Worm (Caenorhabditis elegans): ENCODE measurements around the gene C25H3.11.
A peak's percentile ranks its signal among the peaks of the same experiment; 100 is the strongest.

C25H3.11 gene

ce11 chrII:5694798-5695197 lies 6.0 kb upstream of the C25H3.11 start, which contains the start of gene C25H3.14:
Gene C25H3.14, plus strand, starts transcription at chrII:5695098.
- TF ChIP-seq ceh-39 (tag; optimal IDR thresholded peaks at IDR 0.05) = no peak

- TF ChIP-seq ceh-83 (GFP tag; optimal IDR thresholded peaks at IDR 0.05) (no peak), pha-4 (tag; optimal IDR thresholded peaks at IDR 0.05) (no peak), tbx-8 (GFP tag; optimal IDR thresholded peaks at IDR 0.05) (no peak), sptf-1 (tag; optimal IDR thresholded peaks at IDR 0.05) (no peak), ceh-43 (GFP tag; optimal IDR thresholded peaks at IDR 0.05) (no peak), sem-2 (GFP tag; optimal IDR thresholded peaks at IDR 0.05) (no peak), ces-1 (GFP tag; optimal IDR thresholded peaks at IDR 0.05) (no peak)
Observed at ce11 chrII:5693893-5694292, 5.1 kb upstream of the C25H3.11 start, which contains the start of gene C25H3.3. Gene C25H3.3, plus strand, starts transcription at chrII:5694193.

DNA sequence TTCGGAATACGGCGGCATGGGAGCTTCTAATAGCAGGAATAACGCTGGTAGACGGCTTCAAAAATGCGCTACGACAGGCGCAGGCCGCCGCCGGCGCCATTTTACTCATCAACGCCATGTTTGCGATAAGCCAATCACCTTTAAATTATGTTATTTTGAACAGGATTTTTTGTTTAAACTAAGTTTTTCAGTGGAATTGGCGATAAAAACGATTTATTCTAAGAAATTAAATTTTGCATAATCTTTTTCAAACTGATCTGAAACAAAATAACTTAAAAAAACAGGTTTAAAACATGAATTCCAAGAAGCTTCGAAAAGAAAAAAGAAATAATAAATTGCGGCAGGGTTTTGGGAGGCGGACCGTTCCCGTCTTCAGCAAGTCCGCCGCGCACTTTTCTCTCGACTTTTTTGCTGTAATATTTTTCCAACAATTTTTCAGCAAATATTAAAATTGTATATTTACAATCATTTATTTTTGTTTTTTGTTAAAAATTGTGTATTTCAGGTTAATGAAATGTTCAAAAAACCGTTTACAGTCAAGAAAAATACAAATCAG lies 2.5 kb upstream of the C25H3.11 start, which contains the start of the genes ndub-5 and eif-2D:
Gene ndub-5, minus strand, starts transcription at position 138 of the 556 bp plus-strand sequence.
Gene eif-2D, plus strand, starts transcription at position 506 of the 556 bp plus-strand sequence.
- TF ChIP-seq mep-1 (tag; optimal IDR thresholded peaks at IDR 0.05) = peak; percentile 37
- TF ChIP-seq ham-2 (GFP tag; optimal IDR thresholded peaks at IDR 0.05) = no peak
- TF ChIP-seq zip-8 (tag; optimal IDR thresholded peaks at IDR 0.05) = no peak
- no peak for TF ChIP-seq unc-62 (GFP tag; optimal IDR thresholded peaks at IDR 0.05)
- TF ChIP-seq ceh-43 (GFP tag; optimal IDR thresholded peaks at IDR 0.05) = no peak
- no peak for TF ChIP-seq lin-32 (GFP tag; optimal IDR thresholded peaks at IDR 0.05)
- no peak for TF ChIP-seq M03D4.4 (tag; optimal IDR thresholded peaks at IDR 0.05)
- no peak for TF ChIP-seq sem-2 (GFP tag; optimal IDR thresholded peaks at IDR 0.05)
- TF ChIP-seq nhr-12 (tag; optimal IDR thresholded peaks at IDR 0.05) = no peak
- TF ChIP-seq lsy-2 (tag; optimal IDR thresholded peaks at IDR 0.05) = peak; percentile 2

ce11 chrII:5680703-5681102 lies 8.1 kb downstream of the C25H3.11 start, which contains the start of gene flp-27:
Gene flp-27, plus strand, starts transcription at chrII:5681003.
- TF ChIP-seq ces-1 (GFP tag; optimal IDR thresholded peaks at IDR 0.05) = no peak
- no peak for TF ChIP-seq ceh-43 (GFP tag; optimal IDR thresholded peaks at IDR 0.05)
- TF ChIP-seq mep-1 (tag; optimal IDR thresholded peaks at IDR 0.05) = no peak
- TF ChIP-seq pha-4 (tag; optimal IDR thresholded peaks at IDR 0.05) = no peak
- no peak for TF ChIP-seq ztf-11 (tag; optimal IDR thresholded peaks at IDR 0.05)
- no peak for TF ChIP-seq lin-13 (tag; optimal IDR thresholded peaks at IDR 0.05)
- no peak for TF ChIP-seq sem-2 (GFP tag; optimal IDR thresholded peaks at IDR 0.05)
- TF ChIP-seq snpc-4 (tag; optimal IDR thresholded peaks at IDR 0.05) = no peak
- TF ChIP-seq hlh-1 (tag; optimal IDR thresholded peaks at IDR 0.05) = no peak
- TF ChIP-seq mab-5 (tag; optimal IDR thresholded peaks at IDR 0.05) = no peak
- TF ChIP-seq nhr-12 (tag; optimal IDR thresholded peaks at IDR 0.05) = no peak
- TF ChIP-seq mls-2 (tag; optimal IDR thresholded peaks at IDR 0.05) = no peak

ce11 chrII:5669580-5669979 lies 19.3 kb downstream of the C25H3.11 start, which contains the start of gene C25H3.17:
Gene C25H3.17, minus strand, starts transcription at chrII:5669680.
- no peak for TF ChIP-seq sptf-1 (tag; optimal IDR thresholded peaks at IDR 0.05)
- no peak for TF ChIP-seq ztf-11 (tag; optimal IDR thresholded peaks at IDR 0.05)
- no peak for TF ChIP-seq ces-1 (GFP tag; optimal IDR thresholded peaks at IDR 0.05)
- no peak for TF ChIP-seq zip-8 (tag; optimal IDR thresholded peaks at IDR 0.05)
- no peak for TF ChIP-seq nhr-237 (tag; optimal IDR thresholded peaks at IDR 0.05)
- TF ChIP-seq snpc-4 (tag; optimal IDR thresholded peaks at IDR 0.05) = no peak
- no peak for TF ChIP-seq unc-39 (tag; optimal IDR thresholded peaks at IDR 0.05)
- TF ChIP-seq pha-4 (tag; optimal IDR thresholded peaks at IDR 0.05) = no peak
- no peak for TF ChIP-seq ceh-39 (tag; optimal IDR thresholded peaks at IDR 0.05)
- no peak for TF ChIP-seq nhr-12 (tag; optimal IDR thresholded peaks at IDR 0.05)
- TF ChIP-seq ceh-83 (GFP tag; optimal IDR thresholded peaks at IDR 0.05) = no peak
- TF ChIP-seq mls-2 (tag; optimal IDR thresholded peaks at IDR 0.05) = no peak
- TF ChIP-seq drap-1 (GFP tag; optimal IDR thresholded peaks at IDR 0.05) = no peak

- TF ChIP-seq ceh-43 (GFP tag; optimal IDR thresholded peaks at IDR 0.05) = no peak
- no peak for TF ChIP-seq ham-2 (GFP tag; optimal IDR thresholded peaks at IDR 0.05)
- TF ChIP-seq flh-1 (GFP tag; optimal IDR thresholded peaks at IDR 0.05) = no peak
- TF ChIP-seq mls-2 (tag; optimal IDR thresholded peaks at IDR 0.05) = no peak
- TF ChIP-seq mep-1 (tag; optimal IDR thresholded peaks at IDR 0.05) = no peak
- TF ChIP-seq lsy-2 (tag; optimal IDR thresholded peaks at IDR 0.05) = no peak
- TF ChIP-seq sptf-1 (tag; optimal IDR thresholded peaks at IDR 0.05) = no peak
- TF ChIP-seq unc-39 (tag; optimal IDR thresholded peaks at IDR 0.05) = no peak
- TF ChIP-seq bed-3 (GFP tag; optimal IDR thresholded peaks at IDR 0.05) = no peak
- TF ChIP-seq elt-1 (tag; optimal IDR thresholded peaks at IDR 0.05; ENCODE audit: borderline replicate concordance, insufficient read depth) = no peak
- no peak for TF ChIP-seq pha-4 (tag; optimal IDR thresholded peaks at IDR 0.05)
- no peak for TF ChIP-seq sem-2 (GFP tag; optimal IDR thresholded peaks at IDR 0.05)
- TF ChIP-seq nhr-12 (tag; optimal IDR thresholded peaks at IDR 0.05) = no peak
Observed at ce11 chrII:5668830-5669229, 20.0 kb downstream of the C25H3.11 start, which contains the start of gene C25H3.7. Gene C25H3.7, minus strand, starts transcription at chrII:5668930.
